Worm (Caenorhabditis elegans) whole organism, L4/young adult: ENCODE measurements around the gene nft-1.

ENCODE experiments used
- W03F9.2 ChIP-seq: fragments of 150-350 bp; optimal IDR thresholded peaks from 2 replicates; lab custom pipeline; 2014; ENCODE audit warnings: missing biosample characterization, missing genetic modification characterization
- dao-5 ChIP-seq: sonication (generic microtip); optimal IDR thresholded peaks from 2 replicates; lab custom pipeline; 2016; ENCODE audit warnings: missing genotype, missing genetic modification characterization, moderate library complexity, missing compliant biosample characterization
- him-1 ChIP-seq: sonication (generic microtip); optimal IDR thresholded peaks from 2 replicates; lab custom pipeline; 2016; ENCODE audit warnings: missing genotype, missing genetic modification reagents, missing genetic modification characterization, missing compliant biosample characterization

Gene nft-1

DNA sequence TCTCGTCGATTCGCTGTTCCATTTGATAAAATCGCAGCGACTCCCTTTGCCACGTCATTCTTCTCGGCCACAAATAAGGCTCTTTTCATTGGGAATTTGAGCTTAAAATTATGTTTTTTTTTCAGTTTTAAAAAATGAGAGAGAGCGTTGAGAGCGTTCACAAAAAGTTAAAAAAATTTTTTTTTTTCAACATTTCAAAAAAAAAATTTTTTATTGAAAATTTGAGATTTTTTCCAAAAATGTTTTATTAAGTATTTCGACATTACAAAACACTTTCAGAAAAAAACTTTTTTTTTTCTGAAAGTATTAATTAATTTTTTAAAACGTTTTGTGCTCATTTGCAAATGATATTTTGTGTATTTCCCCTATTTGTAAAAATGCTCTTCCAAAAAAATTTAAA is 36.4 kb downstream of the nft-1 start, which contains the start of gene top-3:
TSS of gene top-3 (minus strand) at position 101 of the 400 bp plus-strand sequence.
- TF ChIP-seq W03F9.2 (no peak), him-1 (no peak), dao-5 (tag; lab: Kevin White, UChicago) (no peak)

ce11 chrIII:11971342-11971741 is 47.7 kb downstream of the nft-1 start, which contains the start of gene Y56A3A.28:
TSS of gene Y56A3A.28 (minus strand) at chrIII:11971374.
- TF ChIP-seq W03F9.2 (no peak), him-1 (no peak), dao-5 (tag; lab: Kevin White, UChicago) (no peak)

ce11 chrIII:11973996-11974395 is 50.3 kb downstream of the nft-1 start, which contains the start of gene ung-1:
TSS of gene ung-1 (minus strand) at chrIII:11974096.
- TF ChIP-seq dao-5 (tag; lab: Kevin White, UChicago) (no peak), W03F9.2 (no peak), him-1 (no peak)

DNA sequence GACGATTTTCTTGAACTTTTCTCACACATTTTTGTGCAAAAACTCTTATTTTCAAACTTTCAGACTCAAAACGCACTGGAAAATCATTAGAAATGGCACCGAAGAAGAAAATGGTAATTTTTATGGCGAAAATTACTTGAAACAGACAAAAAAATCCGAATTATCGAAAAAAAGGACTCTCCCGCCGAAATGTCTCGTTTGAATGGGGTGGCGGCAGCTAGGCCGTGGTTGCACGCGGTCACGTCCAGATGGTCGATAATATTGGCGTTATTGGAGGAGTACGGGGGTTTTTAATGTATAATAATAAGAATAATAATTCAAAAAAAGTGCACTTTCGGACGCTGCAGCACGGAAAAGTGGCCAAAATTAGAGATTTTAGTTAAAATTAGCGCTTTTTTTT is 50.7 kb downstream of the nft-1 start, which contains the start of gene Y56A3A.31:
TSS of gene Y56A3A.31 (plus strand) at position 64 of the 400 bp plus-strand sequence.
- TF ChIP-seq him-1 (no peak), W03F9.2 (no peak), dao-5 (tag; lab: Kevin White, UChicago) (no peak)

ce11 chrIII:11978742-11979141 is 55.1 kb downstream of the nft-1 start, which contains the start of gene Y56A3A.30:
TSS of gene Y56A3A.30 (minus strand) at chrIII:11979065.
- TF ChIP-seq W03F9.2 (no peak), him-1 (no peak), dao-5 (tag; lab: Kevin White, UChicago) (no peak)
